Fruit fly (Drosophila melanogaster): ENCODE results near the gene CG10300.
A peak's percentile ranks its signal among the peaks of the same experiment; 100 is the strongest.

CG10300 gene

dm6 chr3R:23760219-23761018 lies 49.1 kb downstream of the CG10300 start, which contains the start of gene SdhD (continued):
- TF ChIP-seq CG15336 (GFP tag; IDR thresholded peaks at IDR 0.05) (no peak; the same call in 1 of the 2 replicates), Smox (GFP tag; optimal IDR thresholded peaks at IDR 0.05) (peak; percentile 20), CG6163 (GFP tag; IDR thresholded peaks at IDR 0.05) (0 out of 3 replicates have a peak, but pooled peaks have one; percentile 17), achi (GFP tag; optimal IDR thresholded peaks at IDR 0.05) (peak; percentile 23), CG11902 (GFP tag; optimal IDR thresholded peaks at IDR 0.05) (no peak), CG9139 (GFP tag; optimal IDR thresholded peaks at IDR 0.05) (no peak), Sox15 (GFP tag; optimal IDR thresholded peaks at IDR 0.05) (no peak), Eip93F (GFP tag; optimal IDR thresholded peaks at IDR 0.05) (no peak), acj6 (GFP tag; optimal IDR thresholded peaks at IDR 0.05) (no peak), pdm3 (GFP tag; optimal IDR thresholded peaks at IDR 0.05) (peak; percentile 31), Ets21C (GFP tag; optimal IDR thresholded peaks at IDR 0.05) (no peak), CG11762 (GFP tag; optimal IDR thresholded peaks at IDR 0.05; ENCODE audit: insufficient read depth) (no peak), CG8319 (GFP tag; optimal IDR thresholded peaks at IDR 0.05) (no peak), CG3032 (tag; optimal IDR thresholded peaks at IDR 0.05) (no peak), svp (GFP tag) (peak; percentile 59), cyc (GFP tag; optimal IDR thresholded peaks at IDR 0.05) (no peak), Blimp-1 (GFP tag; optimal IDR thresholded peaks at IDR 0.05) (no peak), Eip75B (GFP tag; optimal IDR thresholded peaks at IDR 0.05) (no peak), dsx (GFP tag; optimal IDR thresholded peaks at IDR 0.05; ENCODE audit: poor library complexity, severe bottlenecking) (no peak), Lpt (GFP tag; optimal IDR thresholded peaks at IDR 0.05) (no peak), fd85E (GFP tag; optimal IDR thresholded peaks at IDR 0.05) (no peak), CG6808 (GFP tag; optimal IDR thresholded peaks at IDR 0.05) (no peak), Hr4 (GFP tag; optimal IDR thresholded peaks at IDR 0.05) (peak; percentile 28), Sox102F (GFP tag; optimal IDR thresholded peaks at IDR 0.05) (peak; percentile 14)
